Fruit fly (Drosophila melanogaster): ENCODE results near the gene gzl.

Gene gzl

DNA sequence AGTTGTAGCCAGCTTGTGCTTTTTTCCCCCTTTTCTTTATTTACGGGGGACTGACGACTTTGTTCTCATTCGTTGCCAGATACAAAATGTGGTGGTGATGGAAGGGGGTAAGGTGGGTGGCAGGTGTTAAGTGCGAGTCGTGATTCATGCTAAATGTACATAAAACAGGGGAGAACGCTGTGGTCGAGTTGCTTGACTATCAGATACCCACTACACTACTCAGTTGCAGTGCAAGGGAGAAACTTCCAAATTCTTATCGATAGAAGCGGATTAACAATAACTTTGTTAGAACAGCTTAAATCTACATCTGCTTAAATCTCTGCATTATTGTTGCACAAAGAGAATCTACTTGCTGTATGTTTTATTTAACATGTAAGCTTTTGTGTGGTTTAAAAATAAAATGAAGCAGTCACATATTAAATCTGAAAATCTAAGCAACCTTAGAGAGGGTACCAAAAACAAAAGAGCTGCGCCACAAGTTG, 14.9 kb downstream of the gzl start (continued):
- TF ChIP-seq CG17385 (GFP tag; optimal IDR thresholded peaks at IDR 0.05) (peak; percentile 10), CG4360 (GFP tag; IDR thresholded peaks at IDR 0.05) (no peak), Rx (GFP tag; IDR thresholded peaks at IDR 0.05) (no peak), Lpt (GFP tag; optimal IDR thresholded peaks at IDR 0.05) (no peak), CG12219 (GFP tag; optimal IDR thresholded peaks at IDR 0.05) (no peak), NK7.1 (GFP tag; optimal IDR thresholded peaks at IDR 0.05) (no peak), CG15601 (tag; optimal IDR thresholded peaks at IDR 0.05) (no peak), cas (GFP tag; IDR thresholded peaks at IDR 0.05) (no peak), CG8924 (tag; optimal IDR thresholded peaks at IDR 0.05) (no peak), lbe (GFP tag; optimal IDR thresholded peaks at IDR 0.05) (no peak), CG17328 (GFP tag; IDR thresholded peaks at IDR 0.05) (no peak), gfzf (GFP tag; optimal IDR thresholded peaks at IDR 0.05) (no peak), Xrp1 (GFP tag; IDR thresholded peaks at IDR 0.05) (peak; percentile 28; the same call in 1 of the 2 replicates), CG1647 (GFP tag; optimal IDR thresholded peaks at IDR 0.05) (no peak), CG18262 (tag; optimal IDR thresholded peaks at IDR 0.05) (no peak), Fer1 (GFP tag; optimal IDR thresholded peaks at IDR 0.05) (no peak), chn (GFP tag; optimal IDR thresholded peaks at IDR 0.05) (no peak), HmgD (GFP tag; optimal IDR thresholded peaks at IDR 0.05) (no peak), lola (GFP tag; optimal IDR thresholded peaks at IDR 0.05) (no peak), sisA (GFP tag; IDR thresholded peaks at IDR 0.05) (no peak; the same call in 1 of the 2 replicates), CG8765 (GFP tag; IDR thresholded peaks at IDR 0.05) (no peak), HmgZ (tag; optimal IDR thresholded peaks at IDR 0.05) (no peak), Abd-B (GFP tag; optimal IDR thresholded peaks at IDR 0.05) (no peak), Nf-YC (tag; optimal IDR thresholded peaks at IDR 0.05) (no peak), Dek (tag; optimal IDR thresholded peaks at IDR 0.05) (peak; percentile 36), pb (GFP tag; optimal IDR thresholded peaks at IDR 0.05) (no peak), da (GFP tag; optimal IDR thresholded peaks at IDR 0.05) (no peak), unc-4 (GFP tag; IDR thresholded peaks at IDR 0.05; ENCODE audit: partially characterized antibody) (no peak), CG2712 (tag; optimal IDR thresholded peaks at IDR 0.05) (peak; percentile 24), prd (optimal IDR thresholded peaks at IDR 0.05) (no peak), prd (GFP tag; IDR thresholded peaks at IDR 0.05) (no peak), CG16779 (GFP tag; IDR thresholded peaks at IDR 0.05) (no peak), CG13424 (tag; optimal IDR thresholded peaks at IDR 0.05) (peak; percentile 40), HLH4C (GFP tag; IDR thresholded peaks at IDR 0.05; ENCODE audit: partially characterized antibody) (peak; percentile 72; the same call in 2 of the 3 replicates), CG6791 (GFP tag; IDR thresholded peaks at IDR 0.05; ENCODE audit: partially characterized antibody) (0 out of 3 replicates have a peak, but pooled peaks have one; percentile 30), CG11504 (tag; optimal IDR thresholded peaks at IDR 0.05) (peak; percentile 53), Poxn (GFP tag; IDR thresholded peaks at IDR 0.05) (no peak), nmo (GFP tag; optimal IDR thresholded peaks at IDR 0.05) (peak; percentile 30), CG8359 (GFP tag; optimal IDR thresholded peaks at IDR 0.05; ENCODE audit: borderline replicate concordance) (no peak), Gsc (GFP tag; IDR thresholded peaks at IDR 0.05) (no peak), sc (optimal IDR thresholded peaks at IDR 0.05) (no peak), sc (GFP tag; optimal IDR thresholded peaks at IDR 0.05) (no peak), CG31441 (GFP tag; IDR thresholded peaks at IDR 0.05) (peak; percentile 18; the same call in 1 of the 2 replicates), GATAe (GFP tag; conservative IDR thresholded peaks at IDR 0.05) (no peak), sob (GFP tag; IDR thresholded peaks at IDR 0.05) (no peak), HLHmδ (GFP tag; optimal IDR thresholded peaks at IDR 0.05) (no peak), CG7987 (GFP tag; optimal IDR thresholded peaks at IDR 0.05) (no peak), Neu2 (GFP tag; optimal IDR thresholded peaks at IDR 0.05; ENCODE audit: borderline replicate concordance) (no peak), Stat92E (GFP tag; optimal IDR thresholded peaks at IDR 0.05) (no peak), usp (GFP tag; optimal IDR thresholded peaks at IDR 0.05) (no peak), bab2 (GFP tag; optimal IDR thresholded peaks at IDR 0.05) (no peak)
